Worm (Caenorhabditis elegans) whole organism, young adult: Measurements from ENCODE around the gene syp-2.

Experiments
- B0035.1 ChIP-seq: sonication (generic microtip); optimal IDR thresholded peaks from 2 replicates; lab custom pipeline; 2016; ENCODE audit warnings: missing genetic modification characterization, mild to moderate bottlenecking, missing compliant biosample characterization, missing genotype, missing genetic modification reagents
- B0261.1 ChIP-seq: sonication (generic microtip); optimal IDR thresholded peaks from 2 replicates; lab custom pipeline; 2016; ENCODE audit warnings: mild to moderate bottlenecking, missing genetic modification characterization, moderate library complexity, missing compliant biosample characterization
- F49E8.2 ChIP-seq: sonication (generic microtip); optimal IDR thresholded peaks from 3 replicates; lab custom pipeline; 2017; ENCODE audit warnings: missing genetic modification characterization, mild to moderate bottlenecking, missing compliant biosample characterization, antibody characterized with exemption, moderate library complexity; ENCODE audit not compliant: insufficient read depth
- Y95B8A.8 ChIP-seq: fragments of 200-800 bp; sonication (Bioruptor generic); IDR thresholded peaks from 2 replicates; pipeline ENCODE4 v1.3.6; 2022; ENCODE audit warnings: missing genetic modification reagents, missing genetic modification characterization, missing compliant biosample characterization
- ZK185.1 ChIP-seq: sonication (generic microtip); optimal IDR thresholded peaks from 2 replicates; lab custom pipeline; 2016; ENCODE audit warnings: mild to moderate bottlenecking, missing genetic modification characterization, missing compliant biosample characterization; ENCODE audit not compliant: poor library complexity, severe bottlenecking
- aptf-3 ChIP-seq: fragments of 200-800 bp; sonication (Bioruptor generic); IDR thresholded peaks from 2 replicates; pipeline ENCODE4 v1.3.6; 2022; ENCODE audit warnings: missing genetic modification characterization, missing compliant biosample characterization
- atf-7 ChIP-seq: sonication (generic microtip); optimal IDR thresholded peaks from 2 replicates; lab custom pipeline; 2017; ENCODE audit warnings: mild to moderate bottlenecking, missing genetic modification characterization, missing compliant biosample characterization
- attf-5 ChIP-seq: fragments of 200-800 bp; sonication (Bioruptor generic); optimal IDR thresholded peaks from 2 replicates; lab custom pipeline; 2018; ENCODE audit warnings: mild to moderate bottlenecking, missing genetic modification characterization, missing compliant biosample characterization
- attf-6 ChIP-seq: fragments of 200-800 bp; sonication (Bioruptor generic); IDR thresholded peaks from 2 replicates; pipeline ENCODE4 v1.3.6; 2022; ENCODE audit warnings: missing genetic modification reagents, missing genetic modification characterization, missing compliant biosample characterization
- bed-2 ChIP-seq: fragments of 200-800 bp; sonication (Bioruptor generic); IDR thresholded peaks from 2 replicates; pipeline ENCODE4 v1.3.6; 2022; ENCODE audit warnings: missing genetic modification reagents, missing genetic modification characterization, missing compliant biosample characterization
- cebp-1 ChIP-seq, 2 experiments: fragments of 200-800 bp in 1 of 2; sonication (Bioruptor generic) in 1 of 2; sonication (generic microtip) in 1 of 2; IDR thresholded peaks in 1 of 2; optimal IDR thresholded peaks in 1 of 2; 2 replicates each; pipeline versions ENCODE4 v1.3.6 to Lab custom; 2017 to 2022; ENCODE audit warnings: missing compliant biosample characterization in 2 of 2, missing genetic modification characterization in 2 of 2, mild to moderate bottlenecking in 1 of 2, missing genetic modification reagents in 1 of 2, moderate library complexity in 1 of 2
- chd-7 ChIP-seq: sonication (generic microtip); optimal IDR thresholded peaks from 2 replicates; lab custom pipeline; 2016; ENCODE audit warnings: mild to moderate bottlenecking, missing genetic modification characterization, moderate library complexity, missing compliant biosample characterization
- die-1 ChIP-seq: sonication (generic microtip); optimal IDR thresholded peaks from 2 replicates; lab custom pipeline; 2016; ENCODE audit warnings: missing genotype, mild to moderate bottlenecking, missing genetic modification characterization, missing compliant biosample characterization
- dox-1 ChIP-seq: fragments of 200-800 bp; sonication (Bioruptor generic); IDR thresholded peaks from 2 replicates; pipeline ENCODE4 v1.3.6; 2022; ENCODE audit warnings: missing genetic modification reagents, missing genetic modification characterization, missing compliant biosample characterization
- ets-4 ChIP-seq: fragments of 200-800 bp; sonication (Bioruptor generic); optimal IDR thresholded peaks from 2 replicates; lab custom pipeline; 2018; ENCODE audit warnings: mild to moderate bottlenecking, missing genetic modification characterization, missing compliant biosample characterization
- fkh-3 ChIP-seq: sonication (generic microtip); optimal IDR thresholded peaks from 2 replicates; lab custom pipeline; 2016; ENCODE audit warnings: mild to moderate bottlenecking, missing genetic modification characterization, missing compliant biosample characterization
- gei-17 ChIP-seq: fragments of 200-800 bp; sonication (Bioruptor generic); optimal IDR thresholded peaks from 2 replicates; lab custom pipeline; 2018; ENCODE audit warnings: mild to moderate bottlenecking, missing genetic modification characterization, missing compliant biosample characterization
- him-1 ChIP-seq: sonication (generic microtip); optimal IDR thresholded peaks from 2 replicates; lab custom pipeline; 2016; ENCODE audit warnings: missing genotype, missing genetic modification reagents, missing genetic modification characterization, missing compliant biosample characterization
- hmg-20 ChIP-seq: fragments of 200-800 bp; sonication (Bioruptor generic); IDR thresholded peaks from 2 replicates; pipeline ENCODE4 v1.3.6; 2022; ENCODE audit warnings: missing genetic modification reagents, missing genetic modification characterization, missing compliant biosample characterization
- hrde-1 ChIP-seq: sonication (generic microtip); optimal IDR thresholded peaks from 2 replicates; lab custom pipeline; 2016; ENCODE audit warnings: missing genetic modification characterization, mild to moderate bottlenecking, missing compliant biosample characterization, moderate library complexity, missing genotype, missing genetic modification reagents, borderline replicate concordance
- let-607 ChIP-seq, 2 experiments: fragments of 200-800 bp in 1 of 2; sonication (Bioruptor generic) in 1 of 2; sonication (generic microtip) in 1 of 2; optimal IDR thresholded peaks; 2 replicates each; lab custom pipeline; 2016 to 2018; ENCODE audit warnings: mild to moderate bottlenecking in 2 of 2, missing compliant biosample characterization in 2 of 2, missing genetic modification characterization in 2 of 2, moderate library complexity in 2 of 2, missing genotype in 1 of 2
- lin-40 ChIP-seq: sonication (generic microtip); optimal IDR thresholded peaks from 2 replicates; lab custom pipeline; 2016; ENCODE audit warnings: missing genetic modification characterization, mild to moderate bottlenecking, missing compliant biosample characterization, missing genotype, missing genetic modification reagents
- lin-54 ChIP-seq: fragments of 200-800 bp; sonication (Bioruptor generic); optimal IDR thresholded peaks from 2 replicates; lab custom pipeline; 2018; ENCODE audit warnings: mild to moderate bottlenecking, missing genetic modification characterization, missing compliant biosample characterization
- madf-10 ChIP-seq: sonication (generic microtip); optimal IDR thresholded peaks from 2 replicates; lab custom pipeline; 2016; ENCODE audit warnings: mild to moderate bottlenecking, missing genetic modification characterization, missing compliant biosample characterization
- madf-3 ChIP-seq: fragments of 200-800 bp; sonication (Bioruptor generic); IDR thresholded peaks from 2 replicates; pipeline ENCODE4 v1.3.6; 2022; ENCODE audit warnings: missing genetic modification reagents, missing genetic modification characterization, missing compliant biosample characterization
- nfyb-1 ChIP-seq: fragments of 200-800 bp; sonication (Bioruptor generic); IDR thresholded peaks from 2 replicates; pipeline ENCODE4 v1.3.6; 2022; ENCODE audit warnings: missing genetic modification reagents, missing genetic modification characterization, missing compliant biosample characterization
- nhr-179 ChIP-seq: sonication (generic microtip); optimal IDR thresholded peaks from 2 replicates; lab custom pipeline; 2016; ENCODE audit warnings: mild to moderate bottlenecking, missing genetic modification characterization, missing compliant biosample characterization
- nhr-27 ChIP-seq: fragments of 200-800 bp; sonication (Bioruptor generic); optimal IDR thresholded peaks from 2 replicates; lab custom pipeline; 2018; ENCODE audit warnings: mild to moderate bottlenecking, missing genetic modification characterization, moderate library complexity, missing compliant biosample characterization
- nhr-80 ChIP-seq: sonication (generic microtip); optimal IDR thresholded peaks from 2 replicates; lab custom pipeline; 2016; ENCODE audit warnings: missing genetic modification characterization, missing compliant biosample characterization
- nhr-90 ChIP-seq: sonication (generic microtip); optimal IDR thresholded peaks from 2 replicates; lab custom pipeline; 2016; ENCODE audit warnings: missing genotype, mild to moderate bottlenecking, missing genetic modification characterization, missing compliant biosample characterization
- pha-4 ChIP-seq: fragments of 150-350 bp; sonication (generic microtip); optimal IDR thresholded peaks from 2 replicates; lab custom pipeline; 2014; ENCODE audit warnings: missing biosample characterization, missing genetic modification reagents, missing genetic modification characterization
- repo-1 ChIP-seq: sonication (generic microtip); optimal IDR thresholded peaks from 2 replicates; lab custom pipeline; 2017; ENCODE audit warnings: mild to moderate bottlenecking, missing genetic modification characterization, missing compliant biosample characterization
- rpc-1 ChIP-seq, 2 experiments: fragments of 150-350 bp in 1 of 2; sonication (generic microtip) in 1 of 2; optimal IDR thresholded peaks; 2 replicates each; lab custom pipeline; 2014 to 2018; ENCODE audit warnings: missing biosample characterization in 1 of 2, missing genetic modification characterization in 1 of 2, missing genetic modification reagents in 1 of 2, missing genotype in 1 of 2
- snpc-3.4 ChIP-seq: sonication (generic microtip); optimal IDR thresholded peaks from 2 replicates; lab custom pipeline; 2017; ENCODE audit warnings: missing genetic modification characterization, mild to moderate bottlenecking, missing compliant biosample characterization, antibody characterized with exemption, moderate library complexity, missing genotype, missing genetic modification reagents
- snpc-4 ChIP-seq, 5 experiments: fragments of 150-350 bp in 1 of 5; sonication (generic microtip) in 4 of 5; optimal IDR thresholded peaks; 2 replicates each; lab custom pipeline; 2014 to 2018; ENCODE audit warnings: missing genetic modification characterization in 5 of 5, missing biosample characterization in 3 of 5, antibody characterized with exemption in 2 of 5, mild to moderate bottlenecking in 2 of 5, missing compliant biosample characterization in 2 of 5, missing genotype in 2 of 5, moderate library complexity in 2 of 5, missing genetic modification reagents in 1 of 5
- somi-1 ChIP-seq: fragments of 200-800 bp; sonication (Bioruptor generic); optimal IDR thresholded peaks from 2 replicates; lab custom pipeline; 2018; ENCODE audit warnings: mild to moderate bottlenecking, missing genetic modification characterization, missing compliant biosample characterization
- sptf-2 ChIP-seq: fragments of 200-800 bp; sonication (Bioruptor generic); optimal IDR thresholded peaks from 2 replicates; lab custom pipeline; 2018; ENCODE audit warnings: mild to moderate bottlenecking, missing genetic modification characterization, missing compliant biosample characterization
- tbp1 ChIP-seq: fragments of 200-800 bp; sonication (Bioruptor generic); optimal IDR thresholded peaks from 2 replicates; lab custom pipeline; 2018; ENCODE audit warnings: mild to moderate bottlenecking, missing genetic modification characterization, missing compliant biosample characterization
- tlf-1 ChIP-seq: fragments of 200-800 bp; sonication (Bioruptor generic); optimal IDR thresholded peaks from 2 replicates; lab custom pipeline; 2018; ENCODE audit warnings: mild to moderate bottlenecking, missing genetic modification characterization, missing compliant biosample characterization
- unc-130 ChIP-seq: sonication (generic microtip); optimal IDR thresholded peaks from 2 replicates; lab custom pipeline; 2016; ENCODE audit warnings: missing genetic modification reagents, missing genetic modification characterization, missing compliant biosample characterization
- unc-62 ChIP-seq: fragments of 150-350 bp; optimal IDR thresholded peaks from 2 replicates; lab custom pipeline; 2014; ENCODE audit warnings: missing biosample characterization, missing genetic modification reagents, missing genetic modification characterization

The syp-2 gene

DNA sequence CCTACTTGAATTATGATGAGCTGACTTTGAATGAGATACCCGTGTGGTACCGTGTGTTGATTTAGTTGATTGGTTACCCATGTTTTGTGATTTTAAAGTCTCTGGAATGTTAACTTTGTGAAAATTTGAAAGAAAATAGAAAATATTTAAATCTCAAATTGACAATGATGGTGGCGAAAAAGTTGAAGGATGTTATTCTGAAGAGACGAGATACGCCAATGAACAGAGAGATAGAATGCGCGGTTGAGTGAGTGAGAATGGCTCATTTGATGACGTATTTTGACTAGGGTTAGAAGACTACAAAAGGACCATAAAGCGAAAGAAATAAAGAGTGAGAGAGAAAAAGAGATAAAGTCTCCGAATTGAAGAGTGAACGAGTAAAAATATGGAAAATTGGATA lies 34.1 kb downstream of the syp-2 start, which contains the start of gene glb-6:
Gene glb-6 (minus strand): TSS at position 101 of the 400 bp plus-strand sequence.
- no peak for TF ChIP-seq unc-130
- TF ChIP-seq bed-2 = no peak
- TF ChIP-seq attf-5 (GFP tag; lab: Kevin White, UChicago) = no peak
- TF ChIP-seq madf-3 (GFP tag; lab: Robert Waterston, UW) = no peak
- TF ChIP-seq aptf-3 (GFP tag; lab: Robert Waterston, UW) = no peak
- TF ChIP-seq nfyb-1 = no peak
- TF ChIP-seq sptf-2 (GFP tag; lab: Kevin White, UChicago) = no peak
- no peak for TF ChIP-seq snpc-4 (GFP tag; optimal IDR thresholded peaks at IDR 0.05; lab: Kevin White, UChicago)
- TF ChIP-seq snpc-4 (tag; optimal IDR thresholded peaks at IDR 0.05; lab: Kevin White, UChicago) = no peak
- no peak for TF ChIP-seq nhr-27 (tag; lab: Kevin White, UChicago)
- TF ChIP-seq snpc-3.4 (tag; lab: Kevin White, UChicago) = no peak
- TF ChIP-seq tbp1 (GFP tag; lab: Kevin White, UChicago) = no peak
- no peak for TF ChIP-seq madf-10 (tag; lab: Kevin White, UChicago)
- TF ChIP-seq somi-1 (GFP tag; lab: Kevin White, UChicago) = no peak
- no peak for TF ChIP-seq pha-4 (tag; lab: Kevin White, UChicago)
- no peak for TF ChIP-seq lin-40 (tag; lab: Kevin White, UChicago)
- no peak for TF ChIP-seq hmg-20 (GFP tag; lab: Robert Waterston, UW)

DNA sequence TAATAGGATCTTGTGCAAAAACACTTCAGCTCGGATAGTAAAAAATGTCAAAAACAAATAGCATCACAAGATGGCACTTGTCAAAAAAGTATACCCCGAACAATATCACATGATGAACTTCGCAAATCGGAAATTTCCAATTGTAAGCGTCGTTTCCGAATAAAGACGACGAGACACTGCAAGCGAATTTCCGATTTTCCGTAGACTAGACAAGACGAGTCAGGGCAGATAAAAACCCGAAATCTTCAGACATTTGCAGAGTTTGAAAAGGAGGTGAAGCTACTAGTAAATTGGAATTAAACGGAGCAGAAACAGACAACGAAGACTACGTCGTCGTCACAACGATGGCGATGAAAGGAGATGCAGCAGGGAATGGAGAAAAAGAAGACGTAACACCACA lies 35.4 kb downstream of the syp-2 start:
- TF ChIP-seq Y95B8A.8 (GFP tag; lab: Robert Waterston, UW) = no peak

DNA sequence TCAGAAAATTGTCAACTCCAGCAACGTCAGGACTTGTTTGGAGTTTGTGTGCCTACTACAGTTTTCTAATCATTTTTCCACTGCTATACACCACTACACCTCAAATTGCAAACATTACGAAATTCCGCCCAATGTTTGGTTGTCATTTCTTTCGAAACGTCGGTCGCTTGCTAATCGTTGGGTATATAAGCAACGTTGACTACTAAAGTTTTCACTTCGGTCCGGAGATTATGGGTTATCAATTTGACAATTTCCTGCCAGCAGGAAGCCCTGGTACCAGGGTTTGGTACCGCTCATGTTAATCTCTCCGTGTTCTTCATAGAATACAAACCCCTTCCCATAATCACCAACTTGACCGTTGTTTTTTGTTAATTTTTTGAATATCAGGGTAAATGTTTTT lies 39.7 kb downstream of the syp-2 start:
- TF ChIP-seq B0261.1 (tag; lab: Kevin White, UChicago) = peak; percentile 54
- peak; percentile 50 for TF ChIP-seq ZK185.1
- no peak for TF ChIP-seq attf-6
- TF ChIP-seq dox-1 = no peak
- peak; percentile 63 for TF ChIP-seq repo-1 (tag; lab: Kevin White, UChicago)
- no peak for TF ChIP-seq tlf-1 (GFP tag; lab: Kevin White, UChicago)
- peak; percentile 53 for TF ChIP-seq lin-40 (tag; lab: Kevin White, UChicago)
- TF ChIP-seq pha-4 (tag; lab: Kevin White, UChicago) = peak; percentile 83
- TF ChIP-seq nfyb-1 = peak; percentile 74
- no peak for TF ChIP-seq die-1 (tag; lab: Kevin White, UChicago)
- TF ChIP-seq F49E8.2 (tag; lab: Kevin White, UChicago) = no peak
- TF ChIP-seq cebp-1 (GFP tag; IDR thresholded peaks at IDR 0.05; lab: Robert Waterston, UW) = peak; percentile 83
- TF ChIP-seq cebp-1 (tag; optimal IDR thresholded peaks at IDR 0.05; lab: Kevin White, UChicago) = peak; percentile 95
- peak; percentile 35 for TF ChIP-seq madf-10 (tag; lab: Kevin White, UChicago)
- no peak for TF ChIP-seq fkh-3 (tag; lab: Kevin White, UChicago)
- TF ChIP-seq nhr-179 (tag; lab: Kevin White, UChicago) = no peak
- TF ChIP-seq gei-17 (GFP tag; lab: Kevin White, UChicago) = peak; percentile 14
- no peak for TF ChIP-seq chd-7 (tag; lab: Kevin White, UChicago)
- TF ChIP-seq B0035.1 (tag; lab: Kevin White, UChicago) = no peak
- TF ChIP-seq him-1 (tag; lab: Kevin White, UChicago) = no peak
- no peak for TF ChIP-seq atf-7 (tag; lab: Kevin White, UChicago)
- TF ChIP-seq nhr-90 = peak; percentile 32
- peak; percentile 66 for TF ChIP-seq nhr-80 (tag; lab: Kevin White, UChicago)
- TF ChIP-seq unc-62 (GFP tag; lab: Kevin White, UChicago) = peak; percentile 51
- no peak for TF ChIP-seq hrde-1 (tag; lab: Kevin White, UChicago)
- peak; percentile 37 to 75 for TF ChIP-seq let-607 (tag; optimal IDR thresholded peaks at IDR 0.05; lab: Kevin White, UChicago)
- peak; percentile 4 for TF ChIP-seq attf-5 (GFP tag; lab: Kevin White, UChicago)
- peak; percentile 61 for TF ChIP-seq rpc-1 (optimal IDR thresholded peaks at IDR 0.05; lab: Kevin White, UChicago)
- TF ChIP-seq rpc-1 (tag; optimal IDR thresholded peaks at IDR 0.05; lab: Kevin White, UChicago) = peak; percentile 42
- no peak for TF ChIP-seq unc-130
- TF ChIP-seq snpc-4 (GFP tag; optimal IDR thresholded peaks at IDR 0.05; lab: Kevin White, UChicago) = peak; percentile 78
- peak; percentile 92 to 99 (median 98) for TF ChIP-seq snpc-4 (tag; optimal IDR thresholded peaks at IDR 0.05; lab: Kevin White, UChicago)
- TF ChIP-seq lin-54 (GFP tag; lab: Kevin White, UChicago) = peak; percentile 6
- peak; percentile 27 for TF ChIP-seq tbp1 (GFP tag; lab: Kevin White, UChicago)
- no peak for TF ChIP-seq ets-4 (GFP tag; lab: Kevin White, UChicago)
